Worm (Caenorhabditis elegans): ENCODE data around the gene cyp-25A6.

ce11 chrIV:4215349-4215748, 18.1 kb downstream of the cyp-25A6 start:
- no peak for TF ChIP-seq med-1 (GFP tag; optimal IDR thresholded peaks at IDR 0.05; ENCODE audit: insufficient read depth)
- no peak for TF ChIP-seq tab-1 (GFP tag; IDR thresholded peaks at IDR 0.05)
- no peak for TF ChIP-seq ref-1 (GFP tag; conservative IDR thresholded peaks at IDR 0.05)
- no peak for TF ChIP-seq klf-2 (GFP tag; conservative IDR thresholded peaks at IDR 0.05)
- no peak for TF ChIP-seq cog-1 (tag; optimal IDR thresholded peaks at IDR 0.05)

Measured in whole organism, midembryonic.